Fruit fly (Drosophila melanogaster): Measurements from ENCODE around the gene CG32706.
"Not testable (repeated sequence)": the region's sequence is repeated elsewhere in the genome, so short reads cannot be mapped to it uniquely, and the experiment has no call there.

The CG32706 gene

dm6 chrX:9086702-9087179 lies at the start of gene CG32706:
TSS of gene CG32706 (plus strand) at chrX:9087129.
- TF ChIP-seq CTCF, CG8478 (optimal IDR thresholded peaks at IDR 0.05): not testable (repeated sequence)

dm6 chrX:9038778-9039177 lies 48.2 kb upstream of the CG32706 start:
- no peak for TF ChIP-seq CG8478 (optimal IDR thresholded peaks at IDR 0.05)
- no peak for TF ChIP-seq CTCF (optimal IDR thresholded peaks at IDR 0.05)

dm6 chrX:9040855-9041254 lies 46.1 kb upstream of the CG32706 start:
- peak; percentile 42 to 61 for TF ChIP-seq CTCF (optimal IDR thresholded peaks at IDR 0.05)
- TF ChIP-seq CG8478 (optimal IDR thresholded peaks at IDR 0.05): no peak

dm6 chrX:9041789-9042456 lies 45.0 kb upstream of the CG32706 start:
- no peak for TF ChIP-seq CG8478 (optimal IDR thresholded peaks at IDR 0.05)
- TF ChIP-seq CTCF (optimal IDR thresholded peaks at IDR 0.05): no peak

dm6 chrX:9042457-9043045 lies 44.4 kb upstream of the CG32706 start:
- no peak for TF ChIP-seq CG8478 (optimal IDR thresholded peaks at IDR 0.05)
- peak; percentile 43 to 76 for TF ChIP-seq CTCF (optimal IDR thresholded peaks at IDR 0.05)

dm6 chrX:9043711-9044505 lies 43.0 kb upstream of the CG32706 start:
- TF ChIP-seq CG8478 (optimal IDR thresholded peaks at IDR 0.05) (no peak), CTCF (optimal IDR thresholded peaks at IDR 0.05) (no peak)

dm6 chrX:9044857-9045256 lies 42.1 kb upstream of the CG32706 start:
- TF ChIP-seq CTCF (optimal IDR thresholded peaks at IDR 0.05): no peak
- no peak for TF ChIP-seq CG8478 (optimal IDR thresholded peaks at IDR 0.05)

dm6 chrX:9046383-9046941 lies 40.5 kb upstream of the CG32706 start:
- no peak for TF ChIP-seq CG8478 (optimal IDR thresholded peaks at IDR 0.05)
- no peak for TF ChIP-seq CTCF (optimal IDR thresholded peaks at IDR 0.05)

- TF ChIP-seq CTCF (optimal IDR thresholded peaks at IDR 0.05) (no peak), CG8478 (optimal IDR thresholded peaks at IDR 0.05) (no peak)
These were observed 39.9 kb upstream of the CG32706 start for dm6 chrX:9046986-9047385.

dm6 chrX:9047725-9048384 lies 39.1 kb upstream of the CG32706 start:
- TF ChIP-seq CTCF (optimal IDR thresholded peaks at IDR 0.05) (no peak), CG8478 (optimal IDR thresholded peaks at IDR 0.05) (no peak)

dm6 chrX:9048385-9048750 lies 38.6 kb upstream of the CG32706 start:
- TF ChIP-seq CTCF (optimal IDR thresholded peaks at IDR 0.05): no peak
- no peak for TF ChIP-seq CG8478 (optimal IDR thresholded peaks at IDR 0.05)

dm6 chrX:9048941-9049340 lies 38.0 kb upstream of the CG32706 start:
- no peak for TF ChIP-seq CTCF (optimal IDR thresholded peaks at IDR 0.05)
- no peak for TF ChIP-seq CG8478 (optimal IDR thresholded peaks at IDR 0.05)

- TF ChIP-seq CTCF (optimal IDR thresholded peaks at IDR 0.05) (no peak), CG8478 (optimal IDR thresholded peaks at IDR 0.05) (no peak)
These were observed 26.9 kb upstream of the CG32706 start for dm6 chrX:9060078-9060477.

- no peak for TF ChIP-seq CTCF (optimal IDR thresholded peaks at IDR 0.05)
- no peak for TF ChIP-seq CG8478 (optimal IDR thresholded peaks at IDR 0.05)
These were observed 25.6 kb upstream of the CG32706 start for dm6 chrX:9061299-9061698.

dm6 chrX:9062665-9063064 lies 24.3 kb upstream of the CG32706 start:
- TF ChIP-seq CTCF (optimal IDR thresholded peaks at IDR 0.05) (no peak), CG8478 (optimal IDR thresholded peaks at IDR 0.05) (no peak)
